Fruit fly (Drosophila melanogaster): Measurements from ENCODE around the gene HGTX.
A peak's percentile ranks its signal among the peaks of the same experiment; 100 is the strongest.

Gene HGTX

dm6 chr3L:14562672-14563071 is 36.7 kb downstream of the HGTX start (continued):
- TF ChIP-seq Hr3 (GFP tag; optimal IDR thresholded peaks at IDR 0.05) (no peak), HLH3B (GFP tag; IDR thresholded peaks at IDR 0.05) (no peak), Dp (GFP tag; optimal IDR thresholded peaks at IDR 0.05) (peak; percentile 8), Rfx (GFP tag; IDR thresholded peaks at IDR 0.05) (peak; percentile 51; the same call in 1 of the 2 replicates), da (GFP tag; optimal IDR thresholded peaks at IDR 0.05) (no peak), sim (GFP tag; IDR thresholded peaks at IDR 0.05) (no peak), Eip74EF (GFP tag; optimal IDR thresholded peaks at IDR 0.05) (no peak), scrt (GFP tag; optimal IDR thresholded peaks at IDR 0.05) (peak; percentile 92), Kr (GFP tag; optimal IDR thresholded peaks at IDR 0.05) (peak; percentile 72), toy (GFP tag; IDR thresholded peaks at IDR 0.05) (no peak), Sry-β (GFP tag; optimal IDR thresholded peaks at IDR 0.05) (no peak), E2f2 (GFP tag; IDR thresholded peaks at IDR 0.05) (0 out of 2 replicates have a peak, but pooled peaks have one; percentile 25), HmgZ (tag; optimal IDR thresholded peaks at IDR 0.05) (peak; percentile 32), bcd (GFP tag; optimal IDR thresholded peaks at IDR 0.05) (no peak), sens (GFP tag) (peak; percentile 51), chif (GFP tag; optimal IDR thresholded peaks at IDR 0.05) (peak in 1 of 2 experiments; percentile 6), CG13287 (GFP tag; IDR thresholded peaks at IDR 0.05; ENCODE audit: partially characterized antibody) (peak; percentile 10; the same call in 1 of the 2 replicates), CG8290 (GFP tag; optimal IDR thresholded peaks at IDR 0.05) (peak; percentile 22), CG8290 (tag; optimal IDR thresholded peaks at IDR 0.05) (peak in 1 of 2 experiments; percentile 53)

DNA sequence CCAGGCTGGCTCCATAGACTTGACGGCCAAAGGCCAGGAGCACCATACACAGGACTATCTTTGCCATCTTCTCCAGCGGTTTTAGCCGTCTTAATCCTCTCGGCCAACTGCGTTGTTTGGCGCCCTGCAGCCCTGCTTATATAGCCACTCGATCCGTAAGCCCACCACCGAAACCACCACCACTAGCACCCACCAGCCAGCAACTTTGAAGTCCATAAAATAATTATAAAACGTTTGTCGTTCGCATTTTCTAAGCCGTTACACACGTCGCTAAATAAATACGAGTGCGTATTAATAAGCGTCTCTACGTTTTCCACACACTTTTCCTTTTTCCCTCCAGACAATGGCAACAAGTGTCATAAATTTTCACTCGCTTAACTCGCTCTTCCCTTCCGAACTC is 38.7 kb downstream of the HGTX start, which contains the start of gene Lk:
Gene Lk (minus strand): TSS at position 101 of the 400 bp plus-strand sequence.
- TF ChIP-seq Med (GFP tag) (peak; percentile 3), scrt (GFP tag; optimal IDR thresholded peaks at IDR 0.05) (peak; percentile 41), sima (GFP tag; optimal IDR thresholded peaks at IDR 0.05) (no peak)

DNA sequence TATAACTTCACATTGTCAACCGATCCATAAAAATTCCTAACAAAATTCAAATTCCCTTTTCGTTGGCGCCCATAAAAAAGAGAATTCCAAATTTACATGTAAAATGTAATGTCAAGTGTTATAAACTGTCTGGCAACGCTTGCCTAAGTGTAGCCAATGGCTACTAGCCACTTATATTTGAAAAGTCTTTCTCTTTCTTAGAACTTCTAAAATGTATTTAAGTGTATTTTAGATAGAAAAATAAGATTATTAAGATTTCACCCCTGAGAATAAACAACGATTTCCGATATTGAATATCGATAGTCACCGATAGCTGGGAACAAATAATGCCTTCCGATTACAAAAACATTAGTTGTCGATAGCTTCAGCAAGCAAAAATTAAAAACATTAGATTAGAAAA is 39.7 kb downstream of the HGTX start, which contains the start of gene CG34039:
Gene CG34039 (plus strand): TSS at position 342 of the 400 bp plus-strand sequence.
- TF ChIP-seq CG13296 (GFP tag; optimal IDR thresholded peaks at IDR 0.05) (no peak), CG14860 (GFP tag; IDR thresholded peaks at IDR 0.05; ENCODE audit: partially characterized antibody) (peak; percentile 93), wor (GFP tag; IDR thresholded peaks at IDR 0.05) (no peak), HmgZ (tag; optimal IDR thresholded peaks at IDR 0.05) (peak; percentile 39), BEAF-32 (GFP tag; optimal IDR thresholded peaks at IDR 0.05) (peak; percentile 88), NfI (GFP tag; optimal IDR thresholded peaks at IDR 0.05) (no peak), sna (GFP tag; IDR thresholded peaks at IDR 0.05; ENCODE audit: partially characterized antibody) (peak; percentile 97), Hsf (GFP tag; optimal IDR thresholded peaks at IDR 0.05) (peak; percentile 21), lilli (GFP tag; optimal IDR thresholded peaks at IDR 0.05) (peak; percentile 40), eve (GFP tag; optimal IDR thresholded peaks at IDR 0.05) (peak in 1 of 2 experiments; percentile 79), Ptx1 (GFP tag; IDR thresholded peaks at IDR 0.05) (no peak), CG7963 (GFP tag; IDR thresholded peaks at IDR 0.05; ENCODE audit: partially characterized antibody) (peak; percentile 95; the same call in 2 of the 3 replicates), CG4730 (GFP tag; IDR thresholded peaks at IDR 0.05) (no peak), hb (GFP tag; IDR thresholded peaks at IDR 0.05; ENCODE audit: partially characterized antibody) (peak; percentile 94), Nf-YA (GFP tag; IDR thresholded peaks at IDR 0.05) (no peak), CG16863 (GFP tag; optimal IDR thresholded peaks at IDR 0.05) (no peak), CG4820 (GFP tag; optimal IDR thresholded peaks at IDR 0.05) (no peak), nmo (GFP tag; optimal IDR thresholded peaks at IDR 0.05) (peak; percentile 53), Trl (optimal IDR thresholded peaks at IDR 0.05) (no peak), Trl (GFP tag; optimal IDR thresholded peaks at IDR 0.05) (no peak), wdn (GFP tag; IDR thresholded peaks at IDR 0.05) (no peak), CG2116 (GFP tag; optimal IDR thresholded peaks at IDR 0.05) (peak; percentile 97), CG12236 (GFP tag; optimal IDR thresholded peaks at IDR 0.05) (no peak), CG18764 (GFP tag; optimal IDR thresholded peaks at IDR 0.05) (no peak), Dek (tag; optimal IDR thresholded peaks at IDR 0.05) (peak; percentile 15), ac (GFP tag; optimal IDR thresholded peaks at IDR 0.05) (no peak), CG14965 (GFP tag; optimal IDR thresholded peaks at IDR 0.05; ENCODE audit: borderline replicate concordance) (no peak), CG8924 (tag; optimal IDR thresholded peaks at IDR 0.05) (peak; percentile 51), CG11695 (GFP tag; IDR thresholded peaks at IDR 0.05) (no peak)
